Worm (Caenorhabditis elegans): ENCODE measurements around the gene zip-11.

zip-11 gene

ce11 chrIV:3294553-3295185, 16.4 kb upstream of the zip-11 start, which contains the start of gene W08E12.7 (continued):
- peak; percentile 90 for TF ChIP-seq madf-3 (GFP tag; IDR thresholded peaks at IDR 0.05)
- TF ChIP-seq aptf-3 (GFP tag; IDR thresholded peaks at IDR 0.05) = no peak
- peak; percentile 76 for TF ChIP-seq madf-10 (tag; optimal IDR thresholded peaks at IDR 0.05)
- peak; percentile 61 for TF ChIP-seq xnd-1 (tag; optimal IDR thresholded peaks at IDR 0.05)
- TF ChIP-seq madf-6 (GFP tag; IDR thresholded peaks at IDR 0.05) = peak; percentile 94
- TF ChIP-seq zim-3 (tag; optimal IDR thresholded peaks at IDR 0.05) = no peak
- TF ChIP-seq T26A5.8 (tag; optimal IDR thresholded peaks at IDR 0.05) = no peak
- TF ChIP-seq nhr-27 (tag; optimal IDR thresholded peaks at IDR 0.05) = no peak
- no peak for TF ChIP-seq ets-4 (GFP tag; optimal IDR thresholded peaks at IDR 0.05)
- no peak for TF ChIP-seq F57A8.1 (GFP tag; optimal IDR thresholded peaks at IDR 0.05)
- TF ChIP-seq snpc-1.3 (tag; optimal IDR thresholded peaks at IDR 0.05; ENCODE audit: insufficient read depth) = peak; percentile 92
- TF ChIP-seq unc-130 (GFP tag; optimal IDR thresholded peaks at IDR 0.05) = peak; percentile 91
- TF ChIP-seq ceh-91 (GFP tag; IDR thresholded peaks at IDR 0.05) = peak; percentile 95
- peak; percentile 57; the same call in 1 of the 2 replicates for TF ChIP-seq Y79H2A.3 (GFP tag; conservative IDR thresholded peaks at IDR 0.05)
- no peak for TF ChIP-seq F10E7.11 (tag; optimal IDR thresholded peaks at IDR 0.05)
- peak; percentile 60 for TF ChIP-seq snpc-4 (GFP tag; optimal IDR thresholded peaks at IDR 0.05)
- TF ChIP-seq snpc-4 (tag; optimal IDR thresholded peaks at IDR 0.05) = peak; percentile 54 to 85 (median 80)
- no peak for TF ChIP-seq F52B5.7 (tag; optimal IDR thresholded peaks at IDR 0.05)
- TF ChIP-seq C17E4.6 (GFP tag; IDR thresholded peaks at IDR 0.05) = 0 out of 2 replicates have a peak, but pooled peaks have one; percentile 22
- TF ChIP-seq attf-6 (GFP tag; IDR thresholded peaks at IDR 0.05) = 0 out of 2 replicates have a peak, but pooled peaks have one; percentile 38
- TF ChIP-seq B0336.3 (GFP tag; IDR thresholded peaks at IDR 0.05) = peak; percentile 90
- no peak for TF ChIP-seq egl-44 (GFP tag; IDR thresholded peaks at IDR 0.05)
- TF ChIP-seq F37B4.10 (GFP tag; IDR thresholded peaks at IDR 0.05) = no peak
- TF ChIP-seq athp-1 (tag; optimal IDR thresholded peaks at IDR 0.05) = peak; percentile 89
- no peak for TF ChIP-seq rpc-1 (optimal IDR thresholded peaks at IDR 0.05)
- no peak for TF ChIP-seq rpc-1 (tag; optimal IDR thresholded peaks at IDR 0.05)
- no peak for TF ChIP-seq nhr-120 (GFP tag; IDR thresholded peaks at IDR 0.05)
- no peak for TF ChIP-seq egl-18 (GFP tag; IDR thresholded peaks at IDR 0.05)
- peak; percentile 94 for TF ChIP-seq D2030.7 (GFP tag; IDR thresholded peaks at IDR 0.05)
- TF ChIP-seq Y67H2A.10 (GFP tag; conservative IDR thresholded peaks at IDR 0.05) = peak; percentile 85
- TF ChIP-seq ama-1 (optimal IDR thresholded peaks at IDR 0.05) = no peak
- peak in 1 of 2 experiments; percentile 43 for TF ChIP-seq ama-1 (GFP tag; optimal IDR thresholded peaks at IDR 0.05)
- TF ChIP-seq Y56A3A.18 (GFP tag; IDR thresholded peaks at IDR 0.05) = no peak
- TF ChIP-seq lin-26 (GFP tag; IDR thresholded peaks at IDR 0.05) = peak; percentile 44; the same call in 1 of the 2 replicates
- no peak for TF ChIP-seq egrh-3 (GFP tag; IDR thresholded peaks at IDR 0.05)
- TF ChIP-seq ztf-22 (GFP tag; optimal IDR thresholded peaks at IDR 0.05) = no peak
- TF ChIP-seq ztf-28 (GFP tag; IDR thresholded peaks at IDR 0.05) = peak; percentile 85
- TF ChIP-seq repo-1 (tag; optimal IDR thresholded peaks at IDR 0.05) = no peak
- peak; percentile 87 for TF ChIP-seq madf-8 (GFP tag; conservative IDR thresholded peaks at IDR 0.05)
- TF ChIP-seq ceh-58 (GFP tag; IDR thresholded peaks at IDR 0.05) = no peak
- peak; percentile 73 for TF ChIP-seq tbp1 (GFP tag; optimal IDR thresholded peaks at IDR 0.05)
- TF ChIP-seq ccch-3 (GFP tag; optimal IDR thresholded peaks at IDR 0.05) = no peak
- peak; percentile 20 for TF ChIP-seq T07F8.4 (tag; optimal IDR thresholded peaks at IDR 0.05)
- TF ChIP-seq tbx-9 (tag; optimal IDR thresholded peaks at IDR 0.05; ENCODE audit: borderline replicate concordance) = no peak
- no peak for TF ChIP-seq nfya-2 (GFP tag; IDR thresholded peaks at IDR 0.05)
- peak; percentile 45 for TF ChIP-seq die-1 (tag; optimal IDR thresholded peaks at IDR 0.05)
- TF ChIP-seq Y53G8AR.9 (GFP tag; conservative IDR thresholded peaks at IDR 0.05) = peak; percentile 81; the same call in 1 of the 2 replicates
- TF ChIP-seq ztf-6 (GFP tag; IDR thresholded peaks at IDR 0.05) = peak; percentile 67; the same call in 1 of the 2 replicates
- peak; percentile 83 for TF ChIP-seq K11D2.4 (GFP tag; IDR thresholded peaks at IDR 0.05)

Data from whole organism, young adult.